Worm (Caenorhabditis elegans): ENCODE results near the gene glb-30.

The glb-30 gene

DNA sequence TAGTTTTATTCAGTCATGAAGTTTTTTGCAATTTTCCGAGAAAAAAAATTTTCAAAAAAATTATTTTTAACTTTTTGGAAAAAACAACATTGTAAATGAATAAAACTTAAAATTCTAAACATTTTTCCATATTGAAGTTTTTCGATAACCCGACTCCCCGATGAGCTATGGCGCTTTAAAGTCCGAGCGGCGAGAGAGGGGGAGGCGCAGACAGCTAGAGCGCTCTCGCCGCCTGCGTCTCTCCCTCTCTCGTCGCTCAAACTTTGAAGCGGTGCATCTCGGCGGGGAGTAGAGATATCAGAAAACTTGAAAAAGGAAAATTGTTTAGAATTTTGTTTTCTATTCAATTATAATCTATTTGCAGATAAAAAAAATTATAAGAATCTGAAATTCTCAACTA lies 30.1 kb downstream of the glb-30 start:
- TF ChIP-seq him-1 (tag; optimal IDR thresholded peaks at IDR 0.05) (no peak), dao-5 (tag; optimal IDR thresholded peaks at IDR 0.05) (no peak), W03F9.2 (tag; optimal IDR thresholded peaks at IDR 0.05) (no peak)

DNA sequence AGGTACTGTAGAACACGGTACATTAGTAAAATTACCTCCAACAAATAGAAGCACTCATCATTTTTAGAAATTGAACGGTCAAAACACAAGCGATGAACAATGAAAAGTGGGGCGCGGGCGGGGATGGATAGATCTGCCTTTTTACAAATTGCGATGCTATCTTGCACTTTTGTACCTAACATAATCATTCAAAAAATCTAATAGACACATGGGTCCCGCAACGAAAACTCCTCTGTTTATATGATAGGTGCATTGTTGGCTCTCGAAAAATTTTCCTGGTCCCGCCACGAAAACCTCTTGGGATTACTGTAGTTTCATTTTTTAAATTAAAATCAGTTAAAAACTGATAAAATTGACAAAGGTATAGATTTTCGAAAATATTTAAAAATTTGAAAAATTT lies 34.1 kb downstream of the glb-30 start, which contains the start of gene Y22D7AL.11:
TSS of gene Y22D7AL.11 (minus strand) at position 101 of the 400 bp plus-strand sequence.
- TF ChIP-seq dao-5 (tag; optimal IDR thresholded peaks at IDR 0.05) (no peak), him-1 (tag; optimal IDR thresholded peaks at IDR 0.05) (no peak), W03F9.2 (tag; optimal IDR thresholded peaks at IDR 0.05) (no peak)

- TF ChIP-seq dao-5 (tag; optimal IDR thresholded peaks at IDR 0.05) = no peak
- TF ChIP-seq him-1 (tag; optimal IDR thresholded peaks at IDR 0.05) = no peak
- TF ChIP-seq W03F9.2 (tag; optimal IDR thresholded peaks at IDR 0.05) = no peak
Measured at ce11 chrIII:1626524-1626923, 41.9 kb downstream of the glb-30 start, which contains the start of gene Y22D7AL.4. Gene Y22D7AL.4, plus strand, starts transcription at chrIII:1626632.

- no peak for TF ChIP-seq W03F9.2 (tag; optimal IDR thresholded peaks at IDR 0.05)
- TF ChIP-seq dao-5 (tag; optimal IDR thresholded peaks at IDR 0.05) = no peak
- TF ChIP-seq him-1 (tag; optimal IDR thresholded peaks at IDR 0.05) = no peak
Measured at ce11 chrIII:1625660-1626275, 42.7 kb downstream of the glb-30 start.

DNA sequence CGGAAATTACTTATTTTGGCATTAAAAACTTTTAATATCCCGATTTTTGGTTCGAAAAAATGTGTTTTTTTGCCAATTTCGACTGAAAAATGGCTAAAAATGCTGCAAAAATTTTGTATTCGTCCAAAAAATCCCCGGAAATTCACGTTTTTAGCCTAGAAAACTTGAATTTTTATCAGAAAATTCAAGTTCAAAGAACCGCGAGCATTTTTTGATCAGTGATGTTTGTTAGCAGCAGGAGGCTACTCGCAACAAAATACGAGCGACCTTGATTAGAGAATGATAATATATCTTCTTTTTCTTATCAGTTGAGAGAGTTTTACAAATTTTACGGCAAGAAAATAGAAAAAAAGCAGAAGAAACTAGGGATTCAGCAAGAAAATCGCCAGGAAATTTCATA lies 46.1 kb downstream of the glb-30 start:
- TF ChIP-seq him-1 (tag; optimal IDR thresholded peaks at IDR 0.05) (no peak), W03F9.2 (tag; optimal IDR thresholded peaks at IDR 0.05) (no peak), dao-5 (tag; optimal IDR thresholded peaks at IDR 0.05) (no peak)

- no peak for TF ChIP-seq W03F9.2 (tag; optimal IDR thresholded peaks at IDR 0.05)
- TF ChIP-seq dao-5 (tag; optimal IDR thresholded peaks at IDR 0.05) = no peak
- TF ChIP-seq him-1 (tag; optimal IDR thresholded peaks at IDR 0.05) = no peak
Measured at ce11 chrIII:1621330-1621729, 47.1 kb downstream of the glb-30 start.

DNA sequence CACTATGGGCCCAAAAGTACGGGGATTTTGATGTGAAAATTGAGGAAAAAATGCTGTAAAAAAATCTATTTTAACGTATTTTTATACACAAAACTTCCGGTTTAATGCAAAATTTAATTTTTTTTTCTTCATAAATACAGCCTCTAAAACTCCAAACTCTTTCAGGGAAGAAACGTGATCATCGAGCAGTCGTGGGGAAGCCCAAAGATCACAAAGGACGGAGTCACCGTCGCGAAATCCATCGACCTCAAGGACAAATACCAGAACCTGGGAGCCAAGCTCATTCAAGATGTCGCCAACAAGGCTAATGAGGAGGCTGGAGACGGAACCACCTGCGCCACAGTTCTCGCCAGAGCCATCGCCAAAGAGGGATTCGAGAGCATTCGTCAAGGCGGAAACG lies 48.5 kb downstream of the glb-30 start:
- TF ChIP-seq W03F9.2 (tag; optimal IDR thresholded peaks at IDR 0.05) = no peak
- no peak for TF ChIP-seq him-1 (tag; optimal IDR thresholded peaks at IDR 0.05)
- no peak for TF ChIP-seq dao-5 (tag; optimal IDR thresholded peaks at IDR 0.05)

DNA sequence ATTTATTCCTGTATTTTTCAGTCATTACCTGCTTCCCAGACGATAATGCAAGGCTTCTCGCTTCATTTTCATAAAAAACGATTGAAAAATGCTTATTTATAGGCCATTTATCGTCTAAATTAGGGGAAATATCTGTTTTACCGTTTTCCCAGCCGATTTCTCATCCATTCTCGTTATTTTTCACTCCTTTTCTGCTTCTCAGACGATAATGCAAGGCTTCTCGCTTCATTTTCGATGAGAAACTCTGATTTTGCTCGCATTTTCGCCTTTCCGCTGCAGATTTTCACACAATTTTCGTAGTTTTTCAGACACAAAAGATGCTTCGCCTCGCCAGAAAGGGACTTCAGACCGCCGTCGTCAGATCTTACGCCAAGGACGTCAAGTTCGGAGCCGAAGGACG lies 49.0 kb downstream of the glb-30 start, which contains the start of gene hsp-60:
TSS of gene hsp-60 (plus strand) at position 301 of the 400 bp plus-strand sequence.
- TF ChIP-seq W03F9.2 (tag; optimal IDR thresholded peaks at IDR 0.05) (no peak), dao-5 (tag; optimal IDR thresholded peaks at IDR 0.05) (no peak), him-1 (tag; optimal IDR thresholded peaks at IDR 0.05) (no peak)

ce11 chrIII:1618915-1619314 lies 49.5 kb downstream of the glb-30 start, which contains the start of gene Y22D7AL.10:
Gene Y22D7AL.10, minus strand, starts transcription at chrIII:1618929.
- TF ChIP-seq him-1 (tag; optimal IDR thresholded peaks at IDR 0.05) (peak; percentile 94), dao-5 (tag; optimal IDR thresholded peaks at IDR 0.05) (peak; percentile 67), W03F9.2 (tag; optimal IDR thresholded peaks at IDR 0.05) (peak; percentile 93)

- TF ChIP-seq him-1 (tag; optimal IDR thresholded peaks at IDR 0.05) (no peak), dao-5 (tag; optimal IDR thresholded peaks at IDR 0.05) (no peak), W03F9.2 (tag; optimal IDR thresholded peaks at IDR 0.05) (no peak)
Measured at ce11 chrIII:1618312-1618711, 50.1 kb downstream of the glb-30 start.

DNA sequence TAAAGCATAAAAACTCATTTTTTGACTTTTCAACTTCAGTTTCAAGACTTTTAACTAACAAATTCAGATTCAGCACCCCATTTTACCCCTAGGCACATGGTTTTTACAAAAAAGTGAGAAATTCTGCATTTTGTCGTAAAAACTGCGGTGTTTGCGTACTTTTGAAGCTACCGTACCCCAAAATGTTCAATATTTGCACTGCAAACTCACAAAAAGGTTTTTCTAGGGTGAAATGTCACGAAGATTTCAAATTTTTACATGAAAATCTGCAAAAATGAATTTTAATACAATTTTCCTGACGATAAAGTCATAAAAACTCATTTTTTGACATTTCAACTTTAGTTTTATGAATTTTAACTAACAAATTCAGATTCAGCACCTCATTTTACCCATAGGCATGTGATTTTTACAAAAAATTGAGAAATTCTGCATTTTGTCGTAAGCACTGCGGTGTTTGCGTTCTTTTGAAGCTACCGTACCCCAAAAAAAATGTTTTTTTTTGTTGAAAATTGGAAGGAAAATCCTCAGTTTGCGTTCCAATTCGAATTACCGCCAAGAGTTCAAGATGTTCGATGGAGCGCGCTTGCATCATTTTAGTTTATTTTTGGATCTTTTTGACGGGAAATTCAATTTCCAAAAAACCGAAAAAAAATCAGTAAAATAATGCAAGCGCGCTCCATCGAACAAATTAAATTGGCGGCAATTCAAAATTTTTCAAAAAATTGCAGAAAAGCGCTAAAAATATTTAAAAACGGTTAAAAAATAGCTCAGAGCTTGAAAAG lies 52.0 kb downstream of the glb-30 start:
- TF ChIP-seq dao-5 (tag; optimal IDR thresholded peaks at IDR 0.05) (peak; percentile 33), him-1 (tag; optimal IDR thresholded peaks at IDR 0.05) (no peak), W03F9.2 (tag; optimal IDR thresholded peaks at IDR 0.05) (no peak)

Data from whole organism, L4/young adult.